Worm (Caenorhabditis elegans): ENCODE measurements around the gene T04A8.8.

DNA sequence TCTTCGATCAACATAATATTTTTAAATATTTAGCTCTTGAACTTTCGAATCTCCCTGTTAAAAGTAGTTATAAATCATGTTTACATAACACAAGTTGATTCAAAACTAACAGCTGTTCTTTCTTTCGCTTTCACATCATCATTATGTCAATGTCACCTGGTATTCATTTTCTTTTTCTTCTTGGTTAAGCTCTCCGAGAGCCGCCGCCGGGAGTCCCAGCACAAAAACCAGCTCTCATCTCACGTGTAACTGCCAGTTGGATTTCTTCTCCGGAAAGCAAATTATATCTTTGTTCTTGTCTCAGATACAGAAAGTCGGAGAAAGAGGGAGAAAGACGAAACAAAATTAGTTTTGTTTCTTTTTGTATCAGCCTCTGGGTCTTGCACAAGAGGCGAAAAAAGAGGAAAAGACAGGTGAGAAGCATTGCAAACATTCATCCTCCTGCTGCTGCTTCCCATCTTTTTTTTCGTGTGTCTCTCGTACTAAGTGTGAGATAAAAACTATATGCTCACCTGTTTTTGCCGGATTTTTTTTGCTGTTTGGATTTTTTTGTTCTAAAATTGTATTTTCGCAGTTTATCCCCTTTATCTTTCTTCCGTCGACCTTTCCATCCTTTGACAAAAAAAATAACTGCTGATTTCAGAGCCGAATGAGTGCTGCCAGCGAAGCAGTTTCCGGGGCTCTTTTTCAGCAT lies 37.6 kb downstream of the T04A8.8 start, which contains the start of gene F17C8.3:
- TF ChIP-seq sox-4 (tag; optimal IDR thresholded peaks at IDR 0.05) (no peak), pqm-1 (tag; optimal IDR thresholded peaks at IDR 0.05) (no peak), pha-4 (tag; optimal IDR thresholded peaks at IDR 0.05) (no peak), ref-2 (tag; optimal IDR thresholded peaks at IDR 0.05) (no peak), ttx-3 (tag; optimal IDR thresholded peaks at IDR 0.05) (no peak), nhr-11 (tag; optimal IDR thresholded peaks at IDR 0.05) (no peak), madf-2 (tag; optimal IDR thresholded peaks at IDR 0.05) (no peak), ztf-16 (tag; optimal IDR thresholded peaks at IDR 0.05) (no peak), unc-55 (GFP tag; optimal IDR thresholded peaks at IDR 0.05) (no peak), ama-1 (optimal IDR thresholded peaks at IDR 0.05) (no peak), pros-1 (tag; optimal IDR thresholded peaks at IDR 0.05) (no peak)
